Worm (Caenorhabditis elegans): Measurements from ENCODE around the gene F18E9.3.

ce11 chrX:8585837-8586236 is at the start of gene F18E9.3:
- no peak for TF ChIP-seq dao-5 (tag; optimal IDR thresholded peaks at IDR 0.05)
- TF ChIP-seq him-1 (tag; optimal IDR thresholded peaks at IDR 0.05): no peak

Measured in whole organism, L4/young adult.